Fruit fly (Drosophila melanogaster) whole organism, wandering third instar larva: ENCODE measurements around the gene ham.

Source experiments
- CrebA ChIP-seq: fragments of 200-800 bp; sonication (Bioruptor generic); optimal IDR thresholded peaks from 2 replicates; lab custom pipeline; 2016; ENCODE audit warnings: missing biosample characterization, mild to moderate bottlenecking, missing genetic modification characterization, borderline replicate concordance
- Dfd ChIP-seq: fragments of >200 bp; optimal IDR thresholded peaks from 2 replicates; lab custom pipeline; 2017; ENCODE audit warnings: missing biosample characterization, missing genetic modification characterization
- Myc ChIP-seq: fragments of >200 bp; optimal IDR thresholded peaks from 2 replicates; lab custom pipeline; 2017
- Rel ChIP-seq, 2 experiments: fragments of 200-800 bp; sonication (Bioruptor generic) in 1 of 2; optimal IDR thresholded peaks; 2 replicates in 1 of 2; 3 replicates in 1 of 2; lab custom pipeline; 2016 to 2019; ENCODE audit warnings: mild to moderate bottlenecking in 2 of 2, missing biosample characterization in 2 of 2, missing genetic modification characterization in 2 of 2, moderate library complexity in 1 of 2
- h ChIP-seq: fragments of 200-800 bp; sonication (Bioruptor generic); optimal IDR thresholded peaks from 3 replicates; lab custom pipeline; 2016; ENCODE audit warnings: missing biosample characterization, mild to moderate bottlenecking, missing genetic modification characterization
- psq ChIP-seq: fragments of 200-800 bp; sonication (Bioruptor generic); optimal IDR thresholded peaks from 3 replicates; lab custom pipeline; 2017; ENCODE audit warnings: missing biosample characterization, mild to moderate bottlenecking, missing genetic modification characterization, moderate library complexity
- rgr ChIP-seq: fragments of 200-800 bp; sonication (Bioruptor generic); optimal IDR thresholded peaks from 3 replicates; lab custom pipeline; 2016; ENCODE audit warnings: missing biosample characterization, mild to moderate bottlenecking, missing genetic modification characterization
- usp ChIP-seq: fragments of >200 bp; optimal IDR thresholded peaks from 2 replicates; lab custom pipeline; 2017; ENCODE audit warnings: missing biosample characterization, missing genetic modification characterization

DNA sequence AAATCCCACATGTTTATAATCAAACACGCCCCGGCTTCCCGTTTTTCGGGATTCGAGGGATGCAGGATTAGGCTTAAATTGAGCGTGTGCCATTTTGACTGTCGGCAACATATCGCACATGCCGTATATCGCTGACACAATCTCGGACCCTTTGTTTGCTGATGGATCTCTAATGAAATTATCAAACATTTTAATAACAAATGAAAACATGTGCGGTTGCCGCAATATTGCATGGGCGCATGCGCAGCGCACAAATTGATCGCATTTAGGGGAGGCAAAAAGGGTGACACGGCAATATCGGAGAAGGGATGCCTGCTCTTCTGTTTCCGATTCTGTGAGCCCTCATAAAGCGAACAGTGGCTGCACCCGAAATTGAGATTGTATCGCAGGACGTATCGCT, 17.4 kb downstream of the ham start:
- TF ChIP-seq Myc (lab: Kevin White, UChicago) (no peak), h (no peak), usp (GFP tag; lab: Kevin White, UChicago) (no peak), Dfd (GFP tag; lab: Kevin White, UChicago) (no peak), psq (GFP tag; lab: Kevin White, UChicago) (no peak), Rel (GFP tag; optimal IDR thresholded peaks at IDR 0.05; lab: Kevin White, UChicago) (no peak), Rel (tag; optimal IDR thresholded peaks at IDR 0.05; lab: Kevin White, UChicago) (no peak), rgr (GFP tag; lab: Kevin White, UChicago) (no peak), CrebA (GFP tag; lab: Kevin White, UChicago) (no peak)
